Fruit fly (Drosophila melanogaster) whole organism, pupa: ENCODE data around the gene CG4009.

Experiments
- CG10348 ChIP-seq: fragments of 200-800 bp; sonication (Bioruptor generic); IDR thresholded peaks from 2 replicates; pipeline ENCODE4 v1.3.6; 2022; ENCODE audit warnings: missing biosample characterization, missing genetic modification characterization
- CG12605 ChIP-seq: fragments of 200-800 bp; sonication (Bioruptor generic); IDR thresholded peaks from 2 replicates; pipeline ENCODE4 v1.3.6; 2022; ENCODE audit warnings: missing biosample characterization, missing genetic modification characterization
- CG13204 ChIP-seq: fragments of 200-800 bp; sonication (Bioruptor generic); optimal IDR thresholded peaks from 2 replicates; lab custom pipeline; 2018; ENCODE audit warnings: missing biosample characterization, mild to moderate bottlenecking, missing genetic modification characterization, moderate library complexity
- CG14655 ChIP-seq: fragments of 200-800 bp; sonication (Bioruptor generic); optimal IDR thresholded peaks from 3 replicates; lab custom pipeline; 2017; ENCODE audit warnings: mild to moderate bottlenecking, missing biosample characterization, missing genetic modification reagents, missing genetic modification characterization
- CG15710 ChIP-seq: fragments of 200-800 bp; sonication (Bioruptor generic); optimal IDR thresholded peaks from 2 replicates; lab custom pipeline; 2018; ENCODE audit warnings: missing biosample characterization, mild to moderate bottlenecking, missing genetic modification characterization, moderate library complexity
- CG9948 ChIP-seq: fragments of 200-800 bp; sonication (Bioruptor generic); optimal IDR thresholded peaks from 2 replicates; lab custom pipeline; 2018; ENCODE audit warnings: missing biosample characterization, mild to moderate bottlenecking, missing genetic modification characterization, moderate library complexity
- Snoo ChIP-seq: fragments of 200-800 bp; sonication (Bioruptor generic); optimal IDR thresholded peaks from 3 replicates; lab custom pipeline; 2017; ENCODE audit warnings: missing biosample characterization, mild to moderate bottlenecking, missing genetic modification characterization, inconsistent platforms
- rn ChIP-seq: fragments of 200-800 bp; sonication (Bioruptor generic); IDR thresholded peaks from 2 replicates; pipeline ENCODE4 v1.3.6; 2022; ENCODE audit warnings: missing biosample characterization, missing genetic modification characterization

DNA sequence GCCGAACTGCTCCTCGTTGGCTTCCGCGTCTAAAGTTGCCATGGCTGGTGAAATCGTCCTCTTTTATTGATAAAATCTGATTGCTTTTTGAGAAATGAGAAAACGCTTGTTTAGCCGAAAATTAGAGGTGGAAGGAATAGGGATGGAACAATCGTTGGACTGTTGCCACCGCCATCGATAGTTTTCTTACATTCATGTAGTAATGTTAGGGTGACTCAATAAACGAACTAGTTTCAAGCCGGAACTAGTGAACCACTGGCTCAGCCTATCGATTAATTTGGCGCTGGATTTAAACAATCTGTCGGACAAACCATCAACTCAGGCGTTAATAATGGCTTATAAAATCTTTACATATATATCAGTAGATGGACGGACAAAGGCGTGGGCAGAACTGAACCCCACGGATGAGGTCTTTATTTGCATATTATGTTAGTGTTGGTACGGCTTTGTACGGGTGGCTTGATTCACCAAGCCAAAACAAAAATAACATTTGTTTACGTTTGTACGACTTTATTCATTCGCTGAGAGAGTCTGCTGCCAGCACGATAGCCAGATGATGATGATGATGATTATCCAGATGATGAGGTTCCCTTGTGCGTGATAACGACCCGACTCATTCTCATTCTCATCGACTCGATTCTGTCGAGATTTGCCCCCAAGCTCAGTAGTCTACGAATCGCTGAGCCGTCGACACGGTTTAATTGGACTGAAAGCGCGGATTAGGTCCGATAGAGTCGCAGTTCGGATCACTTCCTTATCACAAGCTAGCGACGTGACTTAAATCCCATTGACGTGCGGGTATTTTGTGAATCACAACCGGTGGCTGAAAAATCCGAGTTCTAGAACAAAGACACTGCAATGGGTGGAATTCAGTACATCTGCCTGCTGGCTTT is 33.4 kb downstream of the CG4009 start, which contains the start of the genes Sf3a1 and Irc:
- no peak for TF ChIP-seq CG15710 (tag; lab: Kevin White, UChicago)
- no peak for TF ChIP-seq rn (GFP tag; lab: Robert Waterston, UW)
- TF ChIP-seq CG13204: no peak
- TF ChIP-seq Snoo: no peak
- TF ChIP-seq CG9948 (tag; lab: Kevin White, UChicago): no peak
- TF ChIP-seq CG14655: no peak
- no peak for TF ChIP-seq CG10348 (GFP tag; lab: Robert Waterston, UW)
- no peak for TF ChIP-seq CG12605
